Fruit fly (Drosophila melanogaster) whole organism, embryonic: ENCODE results near the gene CG43813.

Source experiments
- B-H2 ChIP-seq: fragments of 200-800 bp; sonication (Bioruptor generic); optimal IDR thresholded peaks from 2 replicates; lab custom pipeline; 2018; ENCODE audit warnings: missing biosample characterization, mild to moderate bottlenecking, missing genetic modification characterization
- Bgb ChIP-seq: fragments of 200-800 bp; sonication (Bioruptor generic); IDR thresholded peaks from 2 replicates; pipeline ENCODE4 v1.3.6; 2022; ENCODE audit warnings: missing biosample characterization, missing genetic modification characterization; ENCODE audit not compliant: partially characterized antibody
- Blimp-1 ChIP-seq: fragments of 200-800 bp; sonication (Bioruptor generic); optimal IDR thresholded peaks from 3 replicates; lab custom pipeline; 2018; ENCODE audit warnings: missing biosample characterization, missing genetic modification characterization, mild to moderate bottlenecking, moderate library complexity, missing genetic modification reagents
- Bteb2 ChIP-seq: fragments of 200-800 bp; sonication (Bioruptor generic); optimal IDR thresholded peaks from 2 replicates; lab custom pipeline; 2016; ENCODE audit warnings: missing biosample characterization, missing genetic modification characterization
- CG11696 ChIP-seq: fragments of 200-800 bp; sonication (Bioruptor generic); IDR thresholded peaks from 2 replicates; pipeline ENCODE4 v1.3.6; 2022; ENCODE audit warnings: missing biosample characterization, missing genetic modification characterization
- CG13775 ChIP-seq: fragments of 200-800 bp; sonication (Bioruptor generic); optimal IDR thresholded peaks from 3 replicates; lab custom pipeline; 2017; ENCODE audit warnings: missing biosample characterization, mild to moderate bottlenecking, missing genetic modification characterization
- CG14050 ChIP-seq: fragments of 200-800 bp; sonication (Bioruptor generic); IDR thresholded peaks from 3 replicates; pipeline ENCODE4 v1.3.6; 2022; ENCODE audit warnings: missing biosample characterization, missing genetic modification characterization
- CG14710 ChIP-seq: fragments of 200-800 bp; sonication (Bioruptor generic); optimal IDR thresholded peaks from 3 replicates; lab custom pipeline; 2019; ENCODE audit warnings: missing biosample characterization, mild to moderate bottlenecking, missing genetic modification characterization, moderate library complexity
- CG1602 ChIP-seq: fragments of 200-800 bp; sonication (Bioruptor generic); optimal IDR thresholded peaks from 3 replicates; lab custom pipeline; 2016; ENCODE audit warnings: missing biosample characterization, missing genetic modification characterization
- CG17328 ChIP-seq: fragments of 200-800 bp; sonication (Bioruptor generic); IDR thresholded peaks from 2 replicates; pipeline ENCODE4 v1.3.6; 2022; ENCODE audit warnings: missing biosample characterization, missing genetic modification characterization
- CG17359 ChIP-seq: fragments of 200-800 bp; sonication (Bioruptor generic); optimal IDR thresholded peaks from 3 replicates; lab custom pipeline; 2018; ENCODE audit warnings: missing biosample characterization, mild to moderate bottlenecking, missing genetic modification characterization, moderate library complexity
- CG18476 ChIP-seq: fragments of 200-800 bp; sonication (Bioruptor generic); optimal IDR thresholded peaks from 2 replicates; lab custom pipeline; 2016; ENCODE audit warnings: missing biosample characterization, mild to moderate bottlenecking, missing genetic modification characterization
- CG2875 ChIP-seq: fragments of 200-800 bp; sonication (Bioruptor generic); optimal IDR thresholded peaks from 2 replicates; lab custom pipeline; 2017; ENCODE audit warnings: missing biosample characterization, mild to moderate bottlenecking, missing genetic modification characterization, missing genetic modification reagents
- CG2889 ChIP-seq: fragments of 200-800 bp; sonication (Bioruptor generic); IDR thresholded peaks from 3 replicates; pipeline ENCODE4 v1.3.6; 2022; ENCODE audit warnings: missing biosample characterization, missing genetic modification characterization
- CG30431 ChIP-seq: fragments of 200-800 bp; sonication (Bioruptor generic); optimal IDR thresholded peaks from 2 replicates; lab custom pipeline; 2017; ENCODE audit warnings: missing biosample characterization, missing genetic modification characterization
- CG3065 ChIP-seq: fragments of 200-800 bp; sonication (Bioruptor generic); optimal IDR thresholded peaks from 2 replicates; lab custom pipeline; 2016; ENCODE audit warnings: missing biosample characterization, missing genetic modification characterization
- CG31224 ChIP-seq: fragments of 200-800 bp; sonication (Bioruptor generic); IDR thresholded peaks from 2 replicates; pipeline ENCODE4 v1.3.6; 2022; ENCODE audit warnings: missing biosample characterization, missing genetic modification characterization
- CG31441 ChIP-seq: fragments of 200-800 bp; sonication (Bioruptor generic); IDR thresholded peaks from 2 replicates; pipeline ENCODE4 v1.3.6; 2022; ENCODE audit warnings: missing biosample characterization, missing genetic modification characterization
- CG32767 ChIP-seq: fragments of 200-800 bp; sonication (Bioruptor generic); IDR thresholded peaks from 2 replicates; pipeline ENCODE4 v1.3.6; 2022; ENCODE audit warnings: missing biosample characterization, missing genetic modification characterization
- CG33557 ChIP-seq: fragments of 200-800 bp; sonication (Bioruptor generic); optimal IDR thresholded peaks from 2 replicates; lab custom pipeline; 2019; ENCODE audit warnings: missing biosample characterization, mild to moderate bottlenecking, missing genetic modification characterization, moderate library complexity
- CG3995 ChIP-seq: fragments of 200-800 bp; sonication (Bioruptor generic); optimal IDR thresholded peaks from 3 replicates; lab custom pipeline; 2016; ENCODE audit warnings: missing biosample characterization, missing genetic modification characterization
- CG42726 ChIP-seq: fragments of 200-800 bp; sonication (Bioruptor generic); IDR thresholded peaks from 2 replicates; pipeline ENCODE4 v1.3.6; 2022; ENCODE audit warnings: missing biosample characterization, missing genetic modification characterization; ENCODE audit not compliant: partially characterized antibody
- CG6683 ChIP-seq: fragments of 200-800 bp; sonication (Bioruptor generic); optimal IDR thresholded peaks from 2 replicates; lab custom pipeline; 2017; ENCODE audit warnings: missing biosample characterization, mild to moderate bottlenecking, missing genetic modification characterization, missing genetic modification reagents
- Dbx ChIP-seq: fragments of 200-800 bp; sonication (Bioruptor generic); IDR thresholded peaks from 3 replicates; pipeline ENCODE4 v1.3.6; 2022; ENCODE audit warnings: missing biosample characterization, missing genetic modification characterization
- Dp ChIP-seq: fragments of 200-800 bp; sonication (Bioruptor generic); optimal IDR thresholded peaks from 2 replicates; lab custom pipeline; 2018; ENCODE audit warnings: missing biosample characterization, mild to moderate bottlenecking, missing genetic modification characterization, moderate library complexity
- Hey ChIP-seq: fragments of 200-800 bp; sonication (Bioruptor generic); optimal IDR thresholded peaks from 3 replicates; lab custom pipeline; 2018; ENCODE audit warnings: missing biosample characterization, mild to moderate bottlenecking, missing genetic modification characterization
- Lhr ChIP-seq: fragments of 200-800 bp; sonication (Bioruptor generic); optimal IDR thresholded peaks from 3 replicates; lab custom pipeline; 2017; ENCODE audit warnings: mild to moderate bottlenecking, missing biosample characterization, missing genetic modification reagents, missing genetic modification characterization
- MBD-R2 ChIP-seq: fragments of 200-800 bp; sonication (Bioruptor generic); IDR thresholded peaks from 2 replicates; pipeline ENCODE4 v1.3.6; 2022; ENCODE audit warnings: missing biosample characterization, missing genetic modification characterization
- Mes4 ChIP-seq: fragments of 200-800 bp; sonication (Bioruptor generic); optimal IDR thresholded peaks from 2 replicates; lab custom pipeline; 2016; ENCODE audit warnings: missing biosample characterization, missing genetic modification characterization
- NFAT ChIP-seq: fragments of 200-800 bp; sonication (Bioruptor generic); IDR thresholded peaks from 2 replicates; pipeline ENCODE4 v1.3.6; 2022; ENCODE audit warnings: missing biosample characterization, missing genetic modification characterization
- abd-A ChIP-seq: fragments of 200-800 bp; sonication (Bioruptor generic); optimal IDR thresholded peaks from 3 replicates; lab custom pipeline; 2019; ENCODE audit warnings: missing biosample characterization, mild to moderate bottlenecking, missing genetic modification characterization, moderate library complexity
- aop ChIP-seq: fragments of 200-800 bp; sonication (Bioruptor generic); IDR thresholded peaks from 2 replicates; pipeline ENCODE4 v1.3.6; 2022; ENCODE audit warnings: missing biosample characterization, missing genetic modification characterization
- bab2 ChIP-seq: fragments of 200-800 bp; sonication (Bioruptor generic); optimal IDR thresholded peaks from 2 replicates; lab custom pipeline; 2016; ENCODE audit warnings: missing biosample characterization, missing genetic modification characterization
- bcd ChIP-seq: fragments of 200-800 bp; sonication (Bioruptor generic); optimal IDR thresholded peaks from 2 replicates; lab custom pipeline; 2017; ENCODE audit warnings: missing biosample characterization, mild to moderate bottlenecking, missing genetic modification characterization
- btn ChIP-seq: fragments of 200-800 bp; sonication (Bioruptor generic); optimal IDR thresholded peaks from 2 replicates; lab custom pipeline; 2016; ENCODE audit warnings: missing biosample characterization, missing genetic modification characterization
- cato ChIP-seq: fragments of 200-800 bp; sonication (Bioruptor generic); optimal IDR thresholded peaks from 2 replicates; lab custom pipeline; 2016; ENCODE audit warnings: missing biosample characterization, missing genetic modification characterization, borderline replicate concordance
- chm ChIP-seq: fragments of 200-800 bp; sonication (Bioruptor generic); IDR thresholded peaks from 2 replicates; pipeline ENCODE4 v1.3.6; 2022; ENCODE audit warnings: missing biosample characterization, missing genetic modification characterization
- ci ChIP-seq: fragments of 200-800 bp; sonication (Bioruptor generic); IDR thresholded peaks from 3 replicates; pipeline ENCODE4 v1.3.6; 2022; ENCODE audit warnings: missing biosample characterization, missing genetic modification characterization
- gcm ChIP-seq: fragments of 200-800 bp; sonication (Bioruptor generic); optimal IDR thresholded peaks from 2 replicates; lab custom pipeline; 2019; ENCODE audit warnings: missing biosample characterization, mild to moderate bottlenecking, missing genetic modification characterization, moderate library complexity
- gt ChIP-seq: fragments of 200-800 bp; sonication (Bioruptor generic); IDR thresholded peaks from 2 replicates; pipeline ENCODE4 v1.3.6; 2022; ENCODE audit warnings: missing biosample characterization, missing genetic modification characterization
- lbe ChIP-seq: fragments of 200-800 bp; sonication (Bioruptor generic); optimal IDR thresholded peaks from 2 replicates; lab custom pipeline; 2016; ENCODE audit warnings: missing biosample characterization, mild to moderate bottlenecking, missing genetic modification characterization
- org-1 ChIP-seq: fragments of 200-800 bp; sonication (Bioruptor generic); optimal IDR thresholded peaks from 2 replicates; lab custom pipeline; 2017; ENCODE audit warnings: missing biosample characterization, missing genetic modification characterization
- pros ChIP-seq: fragments of 200-800 bp; sonication (Bioruptor generic); optimal IDR thresholded peaks from 3 replicates; lab custom pipeline; 2019; ENCODE audit warnings: missing biosample characterization, mild to moderate bottlenecking, missing genetic modification characterization, moderate library complexity
- pum ChIP-seq: fragments of 200-800 bp; sonication (Bioruptor generic); optimal IDR thresholded peaks from 2 replicates; lab custom pipeline; 2016; ENCODE audit warnings: missing biosample characterization, missing genetic modification characterization
- pzg ChIP-seq: fragments of 200-800 bp; sonication (Bioruptor generic); optimal IDR thresholded peaks from 3 replicates; lab custom pipeline; 2018; ENCODE audit warnings: missing biosample characterization, mild to moderate bottlenecking, missing genetic modification characterization, moderate library complexity
- run ChIP-seq: fragments of 200-800 bp; sonication (Bioruptor generic); optimal IDR thresholded peaks from 3 replicates; lab custom pipeline; 2018; ENCODE audit warnings: missing biosample characterization, mild to moderate bottlenecking, missing genetic modification characterization
- salm ChIP-seq: fragments of 200-800 bp; sonication (Bioruptor generic); optimal IDR thresholded peaks from 2 replicates; lab custom pipeline; 2018; ENCODE audit warnings: missing biosample characterization, mild to moderate bottlenecking, missing genetic modification characterization
- slp2 ChIP-seq: fragments of 200-800 bp; sonication (Bioruptor generic); optimal IDR thresholded peaks from 2 replicates; lab custom pipeline; 2016; ENCODE audit warnings: missing biosample characterization, missing genetic modification characterization
- tup ChIP-seq: fragments of 200-800 bp; sonication (Bioruptor generic); optimal IDR thresholded peaks from 2 replicates; lab custom pipeline; 2016; ENCODE audit warnings: missing biosample characterization, mild to moderate bottlenecking, missing genetic modification characterization, moderate library complexity
- vnd ChIP-seq: fragments of 200-800 bp; sonication (Bioruptor generic); IDR thresholded peaks from 3 replicates; pipeline ENCODE4 v1.3.6; 2022; ENCODE audit warnings: missing biosample characterization, missing genetic modification characterization; ENCODE audit not compliant: partially characterized antibody
- wek ChIP-seq: fragments of 200-800 bp; sonication (Bioruptor generic); optimal IDR thresholded peaks from 3 replicates; lab custom pipeline; 2018; ENCODE audit warnings: missing biosample characterization, mild to moderate bottlenecking, missing genetic modification characterization, moderate library complexity

The CG43813 gene

dm6 chr2L:12371740-12372139 lies 27.7 kb upstream of the CG43813 start (continued):
- TF ChIP-seq salm (tag; lab: Kevin White, UChicago): peak; percentile 42
- TF ChIP-seq CG30431: no peak
- TF ChIP-seq Bgb (GFP tag; lab: Robert Waterston, UW): no peak
- TF ChIP-seq CG42726 (GFP tag; lab: Robert Waterston, UW): no peak
- no peak for TF ChIP-seq aop
- peak; percentile 50 for TF ChIP-seq bcd (GFP tag; lab: Kevin White, UChicago)
- TF ChIP-seq gt (GFP tag; lab: Robert Waterston, UW): 0 out of 2 replicates have a peak, but pooled peaks have one; percentile 6
- no peak for TF ChIP-seq B-H2
- TF ChIP-seq CG18476 (GFP tag; lab: Kevin White, UChicago): peak; percentile 1
- peak; percentile 34 for TF ChIP-seq Mes4
- TF ChIP-seq Bteb2 (GFP tag; lab: Kevin White, UChicago): no peak
- peak; percentile 53; the same call in 1 of the 2 replicates for TF ChIP-seq CG32767 (GFP tag; lab: Robert Waterston, UW)
- TF ChIP-seq lbe (GFP tag; lab: Kevin White, UChicago): no peak
- TF ChIP-seq org-1 (GFP tag; lab: Kevin White, UChicago): peak; percentile 65
- TF ChIP-seq gcm (GFP tag; lab: Kevin White, UChicago): peak; percentile 41
- TF ChIP-seq CG14050 (GFP tag; lab: Robert Waterston, UW): 0 out of 3 replicates have a peak, but pooled peaks have one; percentile 12
- peak; percentile 29; the same call in 1 of the 2 replicates for TF ChIP-seq NFAT (GFP tag; lab: Robert Waterston, UW)
- no peak for TF ChIP-seq CG11696 (GFP tag; lab: Robert Waterston, UW)
- peak; percentile 42 for TF ChIP-seq Hey (tag; lab: Kevin White, UChicago)
- TF ChIP-seq Dp (GFP tag; lab: Kevin White, UChicago): no peak
- TF ChIP-seq run (tag; lab: Kevin White, UChicago): no peak
- no peak for TF ChIP-seq cato
- TF ChIP-seq CG17328 (GFP tag; lab: Robert Waterston, UW): peak; percentile 65
- peak; percentile 70 for TF ChIP-seq CG14710 (tag; lab: Kevin White, UChicago)
- TF ChIP-seq CG31224 (GFP tag; lab: Robert Waterston, UW): no peak
- peak; percentile 42 for TF ChIP-seq tup (GFP tag; lab: Kevin White, UChicago)
- TF ChIP-seq pum: peak; percentile 12
- peak; percentile 77 for TF ChIP-seq CG17359
- no peak for TF ChIP-seq vnd (GFP tag; lab: Robert Waterston, UW)
- peak; percentile 33 for TF ChIP-seq btn (GFP tag; lab: Kevin White, UChicago)
- TF ChIP-seq CG3065: peak; percentile 18
- TF ChIP-seq wek: peak; percentile 84
- peak; percentile 37 for TF ChIP-seq CG6683 (GFP tag; lab: Kevin White, UChicago)
- no peak for TF ChIP-seq CG3995 (GFP tag; lab: Kevin White, UChicago)
- TF ChIP-seq CG31441 (GFP tag; lab: Robert Waterston, UW): peak; percentile 41; the same call in 1 of the 2 replicates
- peak; percentile 83 for TF ChIP-seq chm (GFP tag; lab: Robert Waterston, UW)
- TF ChIP-seq ci (GFP tag; lab: Robert Waterston, UW): peak; percentile 86
- peak; percentile 66 for TF ChIP-seq Lhr (GFP tag; lab: Kevin White, UChicago)
- TF ChIP-seq Dbx (GFP tag; lab: Robert Waterston, UW): no peak
- no peak for TF ChIP-seq MBD-R2 (GFP tag; lab: Robert Waterston, UW)
- TF ChIP-seq Blimp-1: peak; percentile 89
- peak; percentile 35 for TF ChIP-seq CG1602
- TF ChIP-seq CG13775 (GFP tag; lab: Kevin White, UChicago): no peak
- TF ChIP-seq CG33557 (GFP tag; lab: Kevin White, UChicago): peak; percentile 83
- no peak for TF ChIP-seq abd-A (tag; lab: Kevin White, UChicago)
- peak; percentile 86 for TF ChIP-seq CG2875
- no peak for TF ChIP-seq CG2889 (GFP tag; lab: Robert Waterston, UW)
- TF ChIP-seq slp2: peak; percentile 25
- no peak for TF ChIP-seq pzg (GFP tag; lab: Kevin White, UChicago)
- TF ChIP-seq bab2 (GFP tag; lab: Kevin White, UChicago): peak; percentile 45
- TF ChIP-seq pros (GFP tag; lab: Kevin White, UChicago): peak; percentile 6
